Fruit fly (Drosophila melanogaster): Measurements from ENCODE around the gene Grasp65.

Grasp65 gene

DNA sequence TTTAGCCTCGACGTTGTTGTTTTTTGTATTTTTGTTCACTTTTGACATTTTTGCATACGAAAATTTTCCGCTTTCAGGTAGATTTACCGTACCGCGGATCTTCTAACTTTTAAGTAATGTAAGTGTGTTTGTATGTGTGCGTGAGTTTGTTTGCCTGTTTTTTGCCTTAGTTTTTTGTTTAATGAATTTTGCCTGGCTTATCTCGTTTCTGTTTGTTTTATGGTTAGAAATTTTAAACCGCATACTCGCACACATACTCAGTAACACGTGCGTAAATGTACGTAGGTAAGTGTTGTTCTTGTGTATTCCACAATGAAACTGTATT is 27.1 kb upstream of the Grasp65 start:
- TF ChIP-seq CG32264 (GFP tag; optimal IDR thresholded peaks at IDR 0.05) (peak; percentile 41), dsf (GFP tag; optimal IDR thresholded peaks at IDR 0.05; ENCODE audit: borderline replicate concordance) (no peak)

DNA sequence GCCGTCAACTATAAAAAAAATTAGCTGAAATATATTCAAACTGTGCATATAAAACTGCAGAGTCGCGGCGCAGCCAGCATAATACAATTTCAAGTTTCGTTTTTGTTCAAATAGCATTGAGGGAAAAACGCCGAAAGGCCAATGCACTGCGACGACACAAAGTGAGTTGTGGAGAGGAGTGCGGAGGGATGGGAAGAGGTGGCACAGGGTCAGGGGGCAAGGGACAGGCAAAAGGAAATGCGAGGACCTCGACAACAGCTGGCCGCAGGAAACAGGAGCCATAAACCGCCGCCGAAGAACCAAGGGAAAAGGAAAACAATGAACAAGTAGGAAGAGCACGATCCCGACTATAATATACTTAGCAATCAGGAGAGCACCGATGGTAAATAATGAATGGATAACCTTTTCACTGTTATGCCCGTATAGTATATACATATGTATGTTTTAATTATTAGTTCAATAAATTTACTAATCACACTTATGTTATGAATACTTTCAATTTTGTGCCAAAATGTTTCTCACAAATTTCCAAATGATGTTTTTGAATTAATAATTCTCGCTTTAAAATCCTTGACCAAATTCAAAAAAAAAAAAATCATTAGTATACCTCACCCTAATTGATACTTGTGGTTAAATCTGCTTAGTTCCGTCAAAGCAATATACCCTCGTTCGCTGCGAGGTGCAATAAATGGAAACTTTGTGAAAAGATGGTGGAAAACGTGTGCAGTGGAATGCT is 26.0 kb upstream of the Grasp65 start:
- TF ChIP-seq sv (GFP tag; optimal IDR thresholded peaks at IDR 0.05) = no peak
- TF ChIP-seq woc (GFP tag; optimal IDR thresholded peaks at IDR 0.05) = peak; percentile 25
- TF ChIP-seq psq (GFP tag; optimal IDR thresholded peaks at IDR 0.05) = peak; percentile 17
- no peak for TF ChIP-seq brk (GFP tag; optimal IDR thresholded peaks at IDR 0.05)
- no peak for TF ChIP-seq CG9705 (GFP tag; optimal IDR thresholded peaks at IDR 0.05)

DNA sequence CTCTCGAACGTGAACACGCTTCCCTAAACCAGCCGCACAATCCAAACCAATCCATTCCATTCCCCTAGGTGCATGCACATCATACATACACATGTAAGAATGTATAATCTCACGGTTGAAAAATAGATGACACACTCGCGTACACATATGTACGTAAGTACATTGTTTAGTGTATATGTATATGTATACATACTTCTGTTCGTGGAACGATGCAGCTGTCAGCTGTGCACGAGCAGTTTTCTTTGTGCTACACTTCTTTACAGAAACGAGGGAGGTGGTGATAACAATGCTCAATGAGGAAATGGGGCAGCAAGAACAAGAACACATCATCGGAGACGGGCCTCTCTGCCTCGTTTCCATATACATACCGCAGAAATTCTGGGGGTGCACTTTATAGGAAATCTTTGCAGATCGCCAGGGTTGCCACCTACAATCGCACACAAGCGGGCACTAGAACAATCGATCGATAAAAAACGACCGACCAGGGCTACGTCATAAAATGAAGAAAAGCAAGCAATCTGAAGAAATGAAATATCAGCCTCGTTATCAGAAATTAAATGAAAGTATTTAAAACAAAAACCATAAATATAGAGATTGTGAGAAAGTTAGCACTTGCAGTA is 25.3 kb upstream of the Grasp65 start:
- peak; percentile 30 for TF ChIP-seq tai (GFP tag; optimal IDR thresholded peaks at IDR 0.05)
- no peak for TF ChIP-seq Mio (GFP tag; optimal IDR thresholded peaks at IDR 0.05)
- TF ChIP-seq Hnf4 (GFP tag; optimal IDR thresholded peaks at IDR 0.05) = no peak
- TF ChIP-seq jim (GFP tag; optimal IDR thresholded peaks at IDR 0.05) = no peak
- TF ChIP-seq woc (GFP tag; optimal IDR thresholded peaks at IDR 0.05) = no peak
- peak; percentile 15 for TF ChIP-seq Jra (GFP tag; optimal IDR thresholded peaks at IDR 0.05)
- TF ChIP-seq dl (GFP tag; optimal IDR thresholded peaks at IDR 0.05; ENCODE audit: insufficient read depth in 1 of 2, partially characterized antibody in 2 of 2) = no peak
- TF ChIP-seq Rel (GFP tag; optimal IDR thresholded peaks at IDR 0.05) = no peak
- peak; percentile 86 for TF ChIP-seq Rel (tag; optimal IDR thresholded peaks at IDR 0.05)
- peak; percentile 63 for TF ChIP-seq CrebA (GFP tag; optimal IDR thresholded peaks at IDR 0.05; ENCODE audit: borderline replicate concordance)
- peak; percentile 28 for TF ChIP-seq h (GFP tag; optimal IDR thresholded peaks at IDR 0.05)

DNA sequence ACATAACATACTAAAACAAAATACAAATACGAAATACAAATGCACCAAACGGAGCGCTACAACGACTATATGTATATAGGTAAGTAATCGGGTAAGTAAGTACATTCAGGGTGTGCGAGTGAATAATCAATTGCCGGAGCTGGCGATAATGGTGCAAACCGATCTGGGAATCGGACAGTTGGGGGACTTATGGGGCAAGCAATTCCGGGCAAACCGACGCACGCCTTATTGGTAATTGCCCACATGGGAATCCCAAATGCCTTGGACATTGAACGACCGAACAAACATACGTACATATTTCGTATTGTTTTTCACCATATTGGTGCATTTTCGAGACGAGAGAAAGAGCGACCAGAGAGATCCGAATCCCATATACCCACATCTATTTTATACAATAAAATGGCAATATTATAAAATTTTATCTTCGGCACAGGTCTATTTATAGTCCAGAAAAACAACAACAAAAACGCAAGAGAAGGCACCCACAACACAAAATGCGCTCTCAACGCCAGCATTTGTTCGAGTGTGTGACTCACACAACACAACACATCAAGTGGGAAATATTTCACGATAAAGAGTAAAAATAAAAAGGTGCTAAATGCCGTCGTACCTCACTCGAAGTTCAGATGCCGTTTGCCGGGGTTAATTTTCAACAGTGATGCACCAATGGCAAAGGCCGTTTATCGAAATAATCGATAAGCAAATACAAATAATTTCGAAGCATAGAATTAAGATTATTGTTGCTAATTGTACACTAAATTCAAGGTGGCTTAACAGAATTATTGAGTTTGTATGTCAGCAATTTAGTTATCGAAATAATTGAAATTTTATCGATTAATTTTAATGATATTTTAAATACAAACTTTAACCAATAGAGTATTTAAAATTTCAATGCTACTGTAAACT is 24.3 kb upstream of the Grasp65 start:
- peak in 1 of 2 experiments; percentile 8 for TF ChIP-seq dl (GFP tag; optimal IDR thresholded peaks at IDR 0.05; ENCODE audit: insufficient read depth in 1 of 2, partially characterized antibody in 2 of 2)
- peak; percentile 7 for TF ChIP-seq rgr (GFP tag; optimal IDR thresholded peaks at IDR 0.05)
- no peak for TF ChIP-seq br (GFP tag; optimal IDR thresholded peaks at IDR 0.05)
- TF ChIP-seq foxo (GFP tag; optimal IDR thresholded peaks at IDR 0.05) = peak in 1 of 2 experiments; percentile 35
- TF ChIP-seq ey (GFP tag; optimal IDR thresholded peaks at IDR 0.05) = peak; percentile 19
- TF ChIP-seq Hr78 (GFP tag; optimal IDR thresholded peaks at IDR 0.05) = no peak
- TF ChIP-seq h (GFP tag; optimal IDR thresholded peaks at IDR 0.05) = peak; percentile 57
- TF ChIP-seq Hnf4 (GFP tag; optimal IDR thresholded peaks at IDR 0.05) = peak; percentile 31
- TF ChIP-seq HLH106 (tag; optimal IDR thresholded peaks at IDR 0.05) = no peak
- TF ChIP-seq Rel (GFP tag; optimal IDR thresholded peaks at IDR 0.05) = peak; percentile 41
- TF ChIP-seq Rel (tag; optimal IDR thresholded peaks at IDR 0.05) = peak; percentile 100
- TF ChIP-seq Dif (GFP tag; optimal IDR thresholded peaks at IDR 0.05; ENCODE audit: partially characterized antibody) = no peak

DNA sequence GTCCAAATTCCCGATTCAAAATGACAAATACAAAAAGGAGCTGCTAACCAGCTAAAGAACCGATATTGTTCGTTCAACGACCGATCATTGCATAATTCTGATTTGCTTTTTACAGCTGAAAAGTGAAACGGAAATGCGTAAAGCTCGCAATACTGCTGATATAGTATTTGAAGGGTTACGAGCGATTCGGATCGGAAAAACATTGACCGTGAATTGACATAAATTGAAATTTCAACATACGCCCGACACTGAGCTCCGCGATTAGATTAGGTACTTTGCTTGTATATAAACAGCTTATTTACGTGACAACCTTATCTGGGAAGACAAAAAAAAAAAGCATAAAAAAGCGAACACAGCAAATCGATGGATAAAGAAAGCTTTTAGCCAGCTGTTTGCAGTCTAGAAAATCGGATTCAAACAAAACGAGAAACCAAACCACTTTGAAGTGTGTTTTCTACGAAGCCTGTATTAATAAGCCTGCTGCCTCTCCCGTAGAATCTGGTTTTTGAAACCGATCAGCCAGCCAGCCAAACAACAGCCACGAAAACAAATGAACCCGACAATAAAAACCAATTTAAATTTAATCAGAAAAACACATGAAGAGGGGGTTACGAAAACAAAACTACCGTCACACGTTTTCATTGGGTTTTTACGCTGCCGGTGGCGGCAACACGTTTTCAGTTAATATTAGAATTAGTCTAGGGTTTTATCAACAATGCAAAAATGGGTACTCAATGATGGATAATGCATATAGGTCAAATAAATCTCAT is 23.1 kb upstream of the Grasp65 start:
- TF ChIP-seq dsf (GFP tag; optimal IDR thresholded peaks at IDR 0.05; ENCODE audit: borderline replicate concordance) = no peak
- TF ChIP-seq Rel (GFP tag; optimal IDR thresholded peaks at IDR 0.05) = no peak
- TF ChIP-seq Rel (tag; optimal IDR thresholded peaks at IDR 0.05) = peak; percentile 71

Data from whole organism, wandering third instar larva.